Fruit fly (Drosophila melanogaster): ENCODE data around the gene Ada3.

Ada3 gene

DNA sequence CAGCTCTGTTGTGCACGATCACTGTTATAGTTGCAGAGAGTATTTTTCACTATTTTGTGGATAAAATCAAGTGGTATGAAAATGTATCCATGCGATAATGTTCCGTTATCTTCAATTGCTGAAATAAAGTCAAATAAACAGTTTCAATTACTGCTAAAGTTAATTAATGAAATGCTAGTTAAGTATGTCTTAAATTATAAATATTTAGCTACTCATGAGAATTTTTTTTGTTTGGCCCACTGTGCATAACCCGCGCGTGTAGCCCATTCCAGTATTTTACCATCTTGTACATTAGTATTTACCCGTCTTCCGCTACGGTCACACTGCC lies at the start of gene Ada3:
TSS of gene Ada3 (plus strand) at position 292 of the 328 bp plus-strand sequence.
- TF ChIP-seq CG9139 (GFP tag; optimal IDR thresholded peaks at IDR 0.05): peak; percentile 49
- TF ChIP-seq Lpt (GFP tag; optimal IDR thresholded peaks at IDR 0.05): peak; percentile 64
- peak; percentile 26 for TF ChIP-seq spab (GFP tag; optimal IDR thresholded peaks at IDR 0.05)
- TF ChIP-seq topi (GFP tag; optimal IDR thresholded peaks at IDR 0.05): peak; percentile 78
- TF ChIP-seq Smox (GFP tag; optimal IDR thresholded peaks at IDR 0.05): peak; percentile 82
- TF ChIP-seq CG10669 (GFP tag; optimal IDR thresholded peaks at IDR 0.05): peak; percentile 74
- TF ChIP-seq dsx (GFP tag; optimal IDR thresholded peaks at IDR 0.05; ENCODE audit: poor library complexity, severe bottlenecking): peak; percentile 46
- TF ChIP-seq Gug (GFP tag; IDR thresholded peaks at IDR 0.05): 0 out of 2 replicates have a peak, but pooled peaks have one; percentile 38
- TF ChIP-seq CG11762 (GFP tag; optimal IDR thresholded peaks at IDR 0.05; ENCODE audit: insufficient read depth): peak; percentile 62
- TF ChIP-seq acj6 (GFP tag; optimal IDR thresholded peaks at IDR 0.05): peak; percentile 79
- peak; percentile 54 for TF ChIP-seq CG1621 (tag; optimal IDR thresholded peaks at IDR 0.05)
- peak; percentile 69 for TF ChIP-seq CG6792 (GFP tag; optimal IDR thresholded peaks at IDR 0.05)
- peak; percentile 78 for TF ChIP-seq CG3919 (GFP tag; optimal IDR thresholded peaks at IDR 0.05)
- peak; percentile 48 to 60 for TF ChIP-seq ss (GFP tag; optimal IDR thresholded peaks at IDR 0.05)
- peak; percentile 69 for TF ChIP-seq CG11902 (GFP tag; optimal IDR thresholded peaks at IDR 0.05)
- TF ChIP-seq pdm3 (GFP tag; optimal IDR thresholded peaks at IDR 0.05): peak; percentile 86
- peak; percentile 57 for TF ChIP-seq CG8632 (GFP tag; optimal IDR thresholded peaks at IDR 0.05)
- peak; percentile 66 for TF ChIP-seq fd59A (GFP tag; optimal IDR thresholded peaks at IDR 0.05)
- TF ChIP-seq CG6808 (GFP tag; optimal IDR thresholded peaks at IDR 0.05): peak; percentile 61
- peak; percentile 67; the same call in 1 of the 3 replicates for TF ChIP-seq CG8119 (GFP tag; IDR thresholded peaks at IDR 0.05)
- no peak for TF ChIP-seq CG6276 (GFP tag; optimal IDR thresholded peaks at IDR 0.05)
- peak; percentile 69 for TF ChIP-seq vri (GFP tag; optimal IDR thresholded peaks at IDR 0.05)
- no peak for TF ChIP-seq CG15336 (GFP tag; IDR thresholded peaks at IDR 0.05)
- peak; percentile 89 for TF ChIP-seq svp (GFP tag)
- peak; percentile 88 for TF ChIP-seq Sox14 (GFP tag; optimal IDR thresholded peaks at IDR 0.05)
- TF ChIP-seq Sox102F (GFP tag; optimal IDR thresholded peaks at IDR 0.05): peak; percentile 65
- peak; percentile 35 for TF ChIP-seq CG16779 (tag; optimal IDR thresholded peaks at IDR 0.05)
- peak; percentile 66 for TF ChIP-seq Sox15 (GFP tag; optimal IDR thresholded peaks at IDR 0.05)
- peak; percentile 85 for TF ChIP-seq lz (GFP tag; optimal IDR thresholded peaks at IDR 0.05)
- TF ChIP-seq CG6163 (GFP tag; IDR thresholded peaks at IDR 0.05): peak; percentile 74
- TF ChIP-seq OdsH (GFP tag; optimal IDR thresholded peaks at IDR 0.05): peak; percentile 81
- peak; percentile 72 for TF ChIP-seq CG3032 (tag; optimal IDR thresholded peaks at IDR 0.05)
- TF ChIP-seq Hr39 (GFP tag; optimal IDR thresholded peaks at IDR 0.05): peak; percentile 83
- peak; percentile 64 for TF ChIP-seq CG8319 (GFP tag; optimal IDR thresholded peaks at IDR 0.05)
- TF ChIP-seq Eip93F (GFP tag; optimal IDR thresholded peaks at IDR 0.05): peak; percentile 60
- TF ChIP-seq net (GFP tag; optimal IDR thresholded peaks at IDR 0.05): peak; percentile 56
- peak; percentile 78 for TF ChIP-seq achi (GFP tag; optimal IDR thresholded peaks at IDR 0.05)
- TF ChIP-seq CG11294 (GFP tag; IDR thresholded peaks at IDR 0.05): peak; percentile 55; the same call in 1 of the 2 replicates
- peak; percentile 83 for TF ChIP-seq CG10631 (GFP tag; optimal IDR thresholded peaks at IDR 0.05)
- peak; percentile 80 for TF ChIP-seq Ets21C (GFP tag; optimal IDR thresholded peaks at IDR 0.05)
- peak; percentile 70 for TF ChIP-seq CG7368 (GFP tag; optimal IDR thresholded peaks at IDR 0.05)
- peak; percentile 86 for TF ChIP-seq Met (GFP tag; optimal IDR thresholded peaks at IDR 0.05)
- TF ChIP-seq eg (GFP tag; IDR thresholded peaks at IDR 0.05): peak; percentile 70; the same call in 2 of the 3 replicates
- TF ChIP-seq salr (GFP tag; optimal IDR thresholded peaks at IDR 0.05): peak; percentile 47 to 55
- peak; percentile 77 for TF ChIP-seq CG32006 (GFP tag; optimal IDR thresholded peaks at IDR 0.05)
- TF ChIP-seq Hr4 (GFP tag; optimal IDR thresholded peaks at IDR 0.05): peak; percentile 75
- TF ChIP-seq CG6854 (GFP tag; optimal IDR thresholded peaks at IDR 0.05): no peak
- peak; percentile 84 for TF ChIP-seq cyc (GFP tag; optimal IDR thresholded peaks at IDR 0.05)
- peak; percentile 75 for TF ChIP-seq Ets96B (tag; optimal IDR thresholded peaks at IDR 0.05)
- peak; percentile 35 for TF ChIP-seq Blimp-1 (GFP tag; optimal IDR thresholded peaks at IDR 0.05)
- peak; percentile 64 for TF ChIP-seq CG4318 (GFP tag; optimal IDR thresholded peaks at IDR 0.05)
- TF ChIP-seq Eip78C (GFP tag): peak; percentile 92

Data from whole organism, prepupa.